Fruit fly (Drosophila melanogaster): ENCODE data around the gene Snap24.

- no peak for TF ChIP-seq insv (optimal IDR thresholded peaks at IDR 0.05)
- no peak for TF ChIP-seq psq (optimal IDR thresholded peaks at IDR 0.05)
- TF ChIP-seq h (optimal IDR thresholded peaks at IDR 0.05) = no peak
- no peak for TF ChIP-seq Sin3A (optimal IDR thresholded peaks at IDR 0.05)
- no peak for TF ChIP-seq Myc (optimal IDR thresholded peaks at IDR 0.05)
Measured at dm6 chr3R:9756187-9756586, 6.8 kb downstream of the Snap24 start, which contains the start of the genes Alg12 and Rpt3R.
